Fruit fly (Drosophila melanogaster) whole organism, embryonic: ENCODE results near the gene Mst85C.

Source experiments
- CG10321 ChIP-seq: fragments of 200-800 bp; sonication (Bioruptor generic); IDR thresholded peaks from 2 replicates; pipeline ENCODE4 v1.3.6; 2022; ENCODE audit warnings: missing biosample characterization, missing genetic modification characterization
- CG11504 ChIP-seq: fragments of 200-800 bp; sonication (Bioruptor generic); optimal IDR thresholded peaks from 3 replicates; lab custom pipeline; 2019; ENCODE audit warnings: missing biosample characterization, mild to moderate bottlenecking, missing genetic modification characterization, moderate library complexity
- CG11696 ChIP-seq: fragments of 200-800 bp; sonication (Bioruptor generic); IDR thresholded peaks from 2 replicates; pipeline ENCODE4 v1.3.6; 2022; ENCODE audit warnings: missing biosample characterization, missing genetic modification characterization
- CG12155 ChIP-seq: fragments of 200-800 bp; sonication (Bioruptor generic); optimal IDR thresholded peaks from 3 replicates; lab custom pipeline; 2016; ENCODE audit warnings: missing biosample characterization, missing genetic modification characterization
- CG13894 ChIP-seq: fragments of 200-800 bp; sonication (Bioruptor generic); optimal IDR thresholded peaks from 3 replicates; lab custom pipeline; 2018; ENCODE audit warnings: missing biosample characterization, mild to moderate bottlenecking, missing genetic modification characterization, moderate library complexity
- CG14014 ChIP-seq: fragments of 200-800 bp; sonication (Bioruptor generic); IDR thresholded peaks from 2 replicates; pipeline ENCODE4 v1.3.6; 2022; ENCODE audit warnings: missing biosample characterization, missing genetic modification characterization
- CG14710 ChIP-seq: fragments of 200-800 bp; sonication (Bioruptor generic); optimal IDR thresholded peaks from 3 replicates; lab custom pipeline; 2019; ENCODE audit warnings: missing biosample characterization, mild to moderate bottlenecking, missing genetic modification characterization, moderate library complexity
- CG1603 ChIP-seq: fragments of 200-800 bp; sonication (Bioruptor generic); optimal IDR thresholded peaks from 2 replicates; lab custom pipeline; 2019; ENCODE audit warnings: missing biosample characterization, mild to moderate bottlenecking, missing genetic modification characterization, moderate library complexity
- CG17361 ChIP-seq: fragments of 200-800 bp; sonication (Bioruptor generic); IDR thresholded peaks from 3 replicates; pipeline ENCODE4 v1.3.6; 2022; ENCODE audit warnings: missing biosample characterization, missing genetic modification characterization
- CG2712 ChIP-seq: fragments of 200-800 bp; optimal IDR thresholded peaks from 3 replicates; lab custom pipeline; 2019; ENCODE audit warnings: missing biosample characterization, mild to moderate bottlenecking, missing genetic modification characterization, moderate library complexity
- CG2889 ChIP-seq: fragments of 200-800 bp; sonication (Bioruptor generic); IDR thresholded peaks from 3 replicates; pipeline ENCODE4 v1.3.6; 2022; ENCODE audit warnings: missing biosample characterization, missing genetic modification characterization
- CG32532 ChIP-seq: fragments of 200-800 bp; sonication (Bioruptor generic); IDR thresholded peaks from 2 replicates; pipeline ENCODE4 v1.3.6; 2022; ENCODE audit warnings: missing biosample characterization, missing genetic modification characterization
- CG4404 ChIP-seq: fragments of 200-800 bp; sonication (Bioruptor generic); IDR thresholded peaks from 2 replicates; pipeline ENCODE4 v1.3.6; 2022; ENCODE audit warnings: missing biosample characterization, missing genetic modification characterization
- CG4820 ChIP-seq: fragments of 200-800 bp; sonication (Bioruptor generic); optimal IDR thresholded peaks from 3 replicates; lab custom pipeline; 2016; ENCODE audit warnings: missing biosample characterization, missing genetic modification characterization
- CG6654 ChIP-seq: fragments of 200-800 bp; sonication (Bioruptor generic); optimal IDR thresholded peaks from 2 replicates; lab custom pipeline; 2017; ENCODE audit warnings: missing biosample characterization, mild to moderate bottlenecking, missing genetic modification characterization
- CG7963 ChIP-seq: fragments of 200-800 bp; sonication (Bioruptor generic); IDR thresholded peaks from 3 replicates; pipeline ENCODE4 v1.3.6; 2022; ENCODE audit warnings: missing biosample characterization, missing genetic modification characterization; ENCODE audit not compliant: partially characterized antibody
- CG8290 ChIP-seq, 3 experiments: fragments of 200-800 bp; sonication (Bioruptor generic); optimal IDR thresholded peaks; 2 replicates each; lab custom pipeline; 2016 to 2019; ENCODE audit warnings: missing biosample characterization in 3 of 3, missing genetic modification characterization in 3 of 3, mild to moderate bottlenecking in 2 of 3, moderate library complexity in 1 of 3
- CTCF ChIP-seq: fragments of 200-800 bp; sonication (Bioruptor generic); optimal IDR thresholded peaks from 2 replicates; lab custom pipeline; 2017; ENCODE audit warnings: missing biosample characterization, mild to moderate bottlenecking, missing genetic modification characterization, moderate library complexity
- Dp ChIP-seq: fragments of 200-800 bp; sonication (Bioruptor generic); optimal IDR thresholded peaks from 2 replicates; lab custom pipeline; 2018; ENCODE audit warnings: missing biosample characterization, mild to moderate bottlenecking, missing genetic modification characterization, moderate library complexity
- Eip74EF ChIP-seq, 2 experiments: fragments of 200-800 bp in 1 of 2; fragments of >200 bp in 1 of 2; sonication (Bioruptor generic) in 1 of 2; optimal IDR thresholded peaks; 2 replicates each; lab custom pipeline; 2017 to 2019; ENCODE audit warnings: missing biosample characterization in 2 of 2, missing genetic modification characterization in 2 of 2, mild to moderate bottlenecking in 1 of 2, moderate library complexity in 1 of 2
- Elba2 ChIP-seq: fragments of 200-800 bp; sonication (Bioruptor generic); optimal IDR thresholded peaks from 3 replicates; lab custom pipeline; 2016; ENCODE audit warnings: missing biosample characterization, missing genetic modification characterization
- HLH3B ChIP-seq: fragments of 200-800 bp; sonication (Bioruptor generic); IDR thresholded peaks from 2 replicates; pipeline ENCODE4 v1.3.6; 2022; ENCODE audit warnings: missing biosample characterization, missing genetic modification characterization
- HLHmδ ChIP-seq: fragments of 200-800 bp; sonication (Bioruptor generic); optimal IDR thresholded peaks from 2 replicates; lab custom pipeline; 2018; ENCODE audit warnings: missing biosample characterization, mild to moderate bottlenecking, missing genetic modification characterization, moderate library complexity
- Hmr ChIP-seq: fragments of 200-800 bp; sonication (Bioruptor generic); optimal IDR thresholded peaks from 3 replicates; lab custom pipeline; 2017; ENCODE audit warnings: mild to moderate bottlenecking, missing biosample characterization, missing genetic modification reagents, missing genetic modification characterization
- Lim3 ChIP-seq: fragments of 200-800 bp; sonication (Bioruptor generic); IDR thresholded peaks from 2 replicates; pipeline ENCODE4 v1.3.6; 2022; ENCODE audit warnings: missing biosample characterization, missing genetic modification characterization
- MESR4 ChIP-seq: fragments of 200-800 bp; sonication (Bioruptor generic); optimal IDR thresholded peaks from 2 replicates; lab custom pipeline; 2018; ENCODE audit warnings: missing biosample characterization, mild to moderate bottlenecking, missing genetic modification characterization, moderate library complexity
- NC2α ChIP-seq: fragments of 200-800 bp; sonication (Bioruptor generic); optimal IDR thresholded peaks from 2 replicates; lab custom pipeline; 2016; ENCODE audit warnings: missing biosample characterization, missing genetic modification characterization
- Nf-YC ChIP-seq: fragments of 200-800 bp; optimal IDR thresholded peaks from 3 replicates; lab custom pipeline; 2019; ENCODE audit warnings: missing biosample characterization, mild to moderate bottlenecking, missing genetic modification characterization, moderate library complexity
- Oaz ChIP-seq: fragments of 200-800 bp; sonication (Bioruptor generic); IDR thresholded peaks from 2 replicates; pipeline ENCODE4 v1.3.6; 2022; ENCODE audit warnings: missing biosample characterization, missing genetic modification characterization
- Ptx1 ChIP-seq: fragments of 200-800 bp; sonication (Bioruptor generic); IDR thresholded peaks from 2 replicates; pipeline ENCODE4 v1.3.6; 2022; ENCODE audit warnings: missing biosample characterization, missing genetic modification characterization
- Sox100B ChIP-seq: fragments of 200-800 bp; sonication (Bioruptor generic); optimal IDR thresholded peaks from 3 replicates; lab custom pipeline; 2018; ENCODE audit warnings: missing biosample characterization, mild to moderate bottlenecking, missing genetic modification characterization
- ash1 ChIP-seq: fragments of 200-800 bp; sonication (Bioruptor generic); optimal IDR thresholded peaks from 2 replicates; lab custom pipeline; 2018; ENCODE audit warnings: missing biosample characterization, mild to moderate bottlenecking, missing genetic modification characterization
- chm ChIP-seq: fragments of 200-800 bp; sonication (Bioruptor generic); IDR thresholded peaks from 2 replicates; pipeline ENCODE4 v1.3.6; 2022; ENCODE audit warnings: missing biosample characterization, missing genetic modification characterization
- ci ChIP-seq: fragments of 200-800 bp; sonication (Bioruptor generic); IDR thresholded peaks from 3 replicates; pipeline ENCODE4 v1.3.6; 2022; ENCODE audit warnings: missing biosample characterization, missing genetic modification characterization
- dimm ChIP-seq: fragments of 200-800 bp; sonication (Bioruptor generic); IDR thresholded peaks from 2 replicates; pipeline ENCODE4 v1.3.6; 2022; ENCODE audit warnings: missing biosample characterization, missing genetic modification characterization
- esg ChIP-seq: fragments of 200-800 bp; sonication (Bioruptor generic); conservative IDR thresholded peaks from 2 replicates; pipeline ENCODE4 v1.3.6; 2022; ENCODE audit warnings: missing biosample characterization, missing genetic modification characterization
- hb ChIP-seq: fragments of 200-800 bp; sonication (Bioruptor generic); IDR thresholded peaks from 3 replicates; pipeline ENCODE4 v1.3.6; 2022; ENCODE audit warnings: missing biosample characterization, missing genetic modification characterization; ENCODE audit not compliant: partially characterized antibody
- lab ChIP-seq: fragments of 200-800 bp; sonication (Bioruptor generic); optimal IDR thresholded peaks from 3 replicates; lab custom pipeline; 2017; ENCODE audit warnings: missing biosample characterization, missing genetic modification characterization, mild to moderate bottlenecking, moderate library complexity, missing genetic modification reagents
- luna ChIP-seq: fragments of 200-800 bp; sonication (Bioruptor generic); optimal IDR thresholded peaks from 2 replicates; lab custom pipeline; 2016; ENCODE audit warnings: missing biosample characterization, missing genetic modification characterization
- mld ChIP-seq: fragments of 200-800 bp; sonication (Bioruptor generic); IDR thresholded peaks from 3 replicates; pipeline ENCODE4 v1.3.6; 2022; ENCODE audit warnings: missing biosample characterization, missing genetic modification characterization; ENCODE audit not compliant: partially characterized antibody
- nom ChIP-seq: fragments of 200-800 bp; sonication (Bioruptor generic); optimal IDR thresholded peaks from 2 replicates; lab custom pipeline; 2017; ENCODE audit warnings: missing biosample characterization, missing genetic modification characterization, mild to moderate bottlenecking, moderate library complexity, missing genetic modification reagents
- otp ChIP-seq: fragments of 200-800 bp; sonication (Bioruptor generic); IDR thresholded peaks from 3 replicates; pipeline ENCODE4, ENCODE4 v1.3.6; 2022; ENCODE audit warnings: missing biosample characterization, missing genetic modification characterization
- pfk ChIP-seq: fragments of 200-800 bp; sonication (Bioruptor generic); optimal IDR thresholded peaks from 2 replicates; lab custom pipeline; 2018; ENCODE audit warnings: missing biosample characterization, mild to moderate bottlenecking, missing genetic modification characterization, moderate library complexity
- pnt ChIP-seq: fragments of 200-800 bp; sonication (Bioruptor generic); optimal IDR thresholded peaks from 3 replicates; lab custom pipeline; 2016; ENCODE audit warnings: missing biosample characterization, missing genetic modification characterization
- ro ChIP-seq: fragments of 200-800 bp; sonication (Bioruptor generic); IDR thresholded peaks from 2 replicates; pipeline ENCODE4 v1.3.6; 2022; ENCODE audit warnings: missing biosample characterization, missing genetic modification characterization
- scrt ChIP-seq: fragments of 200-800 bp; sonication (Bioruptor generic); optimal IDR thresholded peaks from 2 replicates; lab custom pipeline; 2018; ENCODE audit warnings: missing biosample characterization, mild to moderate bottlenecking, missing genetic modification characterization, moderate library complexity
- shn ChIP-seq: fragments of 200-800 bp; sonication (Bioruptor generic); optimal IDR thresholded peaks from 3 replicates; lab custom pipeline; 2016; ENCODE audit warnings: missing biosample characterization, missing genetic modification characterization
- sima ChIP-seq: fragments of 200-800 bp; sonication (Bioruptor generic); optimal IDR thresholded peaks from 2 replicates; lab custom pipeline; 2016; ENCODE audit warnings: missing biosample characterization, missing genetic modification characterization
- slbo ChIP-seq: fragments of 200-800 bp; sonication (Bioruptor generic); IDR thresholded peaks from 2 replicates; pipeline ENCODE4 v1.3.6; 2022; ENCODE audit warnings: missing biosample characterization, missing genetic modification characterization
- sug ChIP-seq: fragments of 200-800 bp; optimal IDR thresholded peaks from 2 replicates; lab custom pipeline; 2019; ENCODE audit warnings: missing biosample characterization, mild to moderate bottlenecking, missing genetic modification characterization, moderate library complexity

The Mst85C gene

DNA sequence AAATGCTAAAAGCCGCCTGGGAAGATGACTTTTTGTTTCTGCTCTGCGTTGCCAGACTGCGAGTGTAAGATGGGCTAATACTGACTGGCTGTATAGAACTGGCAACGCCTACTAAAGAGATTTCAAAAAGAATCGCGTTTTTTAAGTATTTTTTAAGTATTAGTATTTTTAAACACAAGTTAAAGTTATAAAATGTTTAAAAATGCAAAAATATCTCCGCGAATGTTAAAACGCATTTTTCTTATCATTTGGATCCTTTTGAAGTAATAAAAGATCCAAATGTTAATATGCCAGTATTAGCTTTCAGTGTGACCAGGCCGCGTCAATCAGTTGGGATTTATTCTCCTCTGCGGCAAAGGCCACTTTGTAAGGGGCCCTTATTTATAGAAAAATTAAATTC is 42.3 kb upstream of the Mst85C start, which contains the start of the genes Prosbeta3 and Iru (continued):
- TF ChIP-seq HLHmδ (GFP tag; lab: Kevin White, UChicago) (no peak), Lim3 (GFP tag; lab: Robert Waterston, UW) (no peak), mld (GFP tag; lab: Robert Waterston, UW) (no peak), CG11504 (no peak), CG14710 (tag; lab: Kevin White, UChicago) (peak; percentile 68), lab (GFP tag; lab: Kevin White, UChicago) (no peak), MESR4 (GFP tag; lab: Kevin White, UChicago) (no peak), CG2889 (GFP tag; lab: Robert Waterston, UW) (no peak), CG7963 (no peak), slbo (GFP tag; lab: Robert Waterston, UW) (no peak), Eip74EF (GFP tag; optimal IDR thresholded peaks at IDR 0.05; lab: Kevin White, UChicago) (no peak), Sox100B (no peak), luna (no peak), Oaz (no peak), chm (GFP tag; lab: Robert Waterston, UW) (no peak), sima (no peak)
- TF ChIP-seq, all 482 proteins: peak for 56

DNA sequence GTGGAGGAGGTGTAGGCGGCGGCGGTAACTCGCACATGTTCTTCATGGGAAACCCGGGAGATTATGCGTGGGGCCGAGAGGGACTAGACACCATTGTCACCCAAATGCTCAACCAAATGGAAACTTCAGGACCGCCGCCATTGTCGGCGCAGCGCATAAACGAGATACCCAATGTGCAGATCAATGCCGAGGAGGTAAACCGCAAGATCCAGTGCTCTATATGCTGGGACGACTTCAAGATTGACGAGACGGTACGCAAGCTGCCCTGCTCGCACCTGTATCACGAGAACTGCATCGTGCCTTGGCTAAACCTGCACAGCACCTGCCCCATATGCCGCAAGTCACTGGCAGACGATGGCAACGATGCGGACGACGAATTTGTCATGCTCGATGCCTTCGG is 41.2 kb upstream of the Mst85C start:
- TF ChIP-seq ci (GFP tag; lab: Robert Waterston, UW), result no peak
- no peak for TF ChIP-seq CG17361 (GFP tag; lab: Robert Waterston, UW)
- TF ChIP-seq, all 482 proteins: peak for 0

DNA sequence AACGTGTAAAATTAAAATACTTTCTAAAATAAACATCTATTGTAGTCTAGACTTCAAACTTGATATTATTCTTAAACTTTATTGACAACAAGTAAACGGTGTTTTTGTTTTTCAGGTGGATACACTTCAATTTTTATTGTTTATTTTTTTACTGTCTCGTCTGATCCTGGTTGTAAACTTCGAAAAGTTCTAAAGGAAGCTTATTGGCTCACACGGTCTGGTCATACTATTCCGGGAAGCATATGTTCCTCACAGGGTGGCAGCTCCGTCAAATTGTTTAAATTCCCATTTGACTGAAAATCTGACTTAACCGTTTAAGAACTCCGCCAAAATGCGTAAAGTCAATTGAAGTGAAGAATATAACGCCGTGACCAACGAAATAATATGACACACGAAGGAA is 40.2 kb upstream of the Mst85C start, which contains the start of gene CG11983:
TSS of gene CG11983 (plus strand) at position 120 of the 400 bp plus-strand sequence.
- no peak for TF ChIP-seq pfk
- TF ChIP-seq Ptx1 (GFP tag; lab: Robert Waterston, UW), result no peak
- no peak for TF ChIP-seq shn (GFP tag; lab: Kevin White, UChicago)
- no peak for TF ChIP-seq esg (GFP tag; lab: Robert Waterston, UW)
- TF ChIP-seq otp, result no peak
- TF ChIP-seq sug (tag; lab: Kevin White, UChicago), result peak; percentile 37
- no peak for TF ChIP-seq HLH3B (GFP tag; lab: Robert Waterston, UW)
- no peak for TF ChIP-seq CG6654 (GFP tag; lab: Kevin White, UChicago)
- TF ChIP-seq NC2α, result no peak
- no peak for TF ChIP-seq Hmr (GFP tag; lab: Kevin White, UChicago)
- no peak for TF ChIP-seq CG10321 (GFP tag; lab: Robert Waterston, UW)
- TF ChIP-seq CG11696, result no peak
- no peak for TF ChIP-seq ash1 (GFP tag; lab: Kevin White, UChicago)
- TF ChIP-seq CG13894 (tag; lab: Kevin White, UChicago), result no peak
- peak; percentile 82 for TF ChIP-seq Dp
- peak; percentile 44 for TF ChIP-seq nom (GFP tag; lab: Kevin White, UChicago)
- TF ChIP-seq Nf-YC (tag; lab: Kevin White, UChicago), result no peak
- no peak for TF ChIP-seq CG14014 (GFP tag; lab: Robert Waterston, UW)
- no peak for TF ChIP-seq CG4404 (GFP tag; lab: Robert Waterston, UW)
- no peak for TF ChIP-seq CG32532 (GFP tag; lab: Robert Waterston, UW)
- no peak for TF ChIP-seq dimm (GFP tag; lab: Robert Waterston, UW)
- no peak for TF ChIP-seq hb (GFP tag; lab: Robert Waterston, UW)
- TF ChIP-seq CG4820, result no peak
- TF ChIP-seq CG1603 (tag; lab: Kevin White, UChicago), result peak; percentile 56
- no peak for TF ChIP-seq CG2712 (tag; lab: Kevin White, UChicago)
- no peak for TF ChIP-seq CG8290 (GFP tag; optimal IDR thresholded peaks at IDR 0.05; lab: Kevin White, UChicago)
- no peak for TF ChIP-seq CG8290 (tag; optimal IDR thresholded peaks at IDR 0.05; lab: Kevin White, UChicago)
- no peak for TF ChIP-seq scrt
- no peak for TF ChIP-seq chm (GFP tag; lab: Robert Waterston, UW)
- TF ChIP-seq pnt (GFP tag; lab: Kevin White, UChicago), result no peak
- TF ChIP-seq CG12155 (GFP tag; lab: Kevin White, UChicago), result peak; percentile 24
- peak; percentile 22 for TF ChIP-seq Elba2
- peak; percentile 55 for TF ChIP-seq CTCF
- TF ChIP-seq ro (GFP tag; lab: Robert Waterston, UW), result no peak
